Worm (Caenorhabditis elegans) whole organism, L1 larva: ENCODE measurements around the gene hal-3.

Source experiments
- C34B4.2 ChIP-seq: sonication (generic microtip); optimal IDR thresholded peaks from 2 replicates; lab custom pipeline; 2017; ENCODE audit warnings: mild to moderate bottlenecking, missing genetic modification characterization, missing compliant biosample characterization
- F16B12.6 ChIP-seq: fragments of 150-350 bp; optimal IDR thresholded peaks from 2 replicates; lab custom pipeline; 2014; ENCODE audit warnings: missing biosample characterization, missing genetic modification characterization
- aly-2 ChIP-seq: fragments of 150-350 bp; optimal IDR thresholded peaks from 2 replicates; lab custom pipeline; 2014; ENCODE audit warnings: missing biosample characterization, missing genetic modification characterization
- ama-1 ChIP-seq: fragments of 150-350 bp; optimal IDR thresholded peaks from 2 replicates; lab custom pipeline; 2014
- blmp-1 ChIP-seq: fragments of 150-350 bp; optimal IDR thresholded peaks from 2 replicates; lab custom pipeline; 2014; ENCODE audit warnings: missing biosample characterization, missing genetic modification characterization
- ceh-63 ChIP-seq: fragments of 200-800 bp; sonication (Bioruptor generic); optimal IDR thresholded peaks from 2 replicates; lab custom pipeline; 2018; ENCODE audit warnings: mild to moderate bottlenecking, missing genetic modification characterization, missing compliant biosample characterization
- ceh-82 ChIP-seq, 3 experiments: fragments of 150-350 bp in 1 of 3; sonication (generic microtip) in 2 of 3; optimal IDR thresholded peaks; 2 replicates each; lab custom pipeline; 2014 to 2017; ENCODE audit warnings: missing biosample characterization in 3 of 3, missing genetic modification characterization in 3 of 3
- ces-1 ChIP-seq: fragments of 150-350 bp; optimal IDR thresholded peaks from 2 replicates; lab custom pipeline; 2014; ENCODE audit warnings: missing biosample characterization, missing genetic modification reagents, missing genetic modification characterization
- dpl-1 ChIP-seq, 3 experiments: fragments of 150-350 bp in 2 of 3; sonication (generic microtip) in 1 of 3; optimal IDR thresholded peaks; 2 replicates each; lab custom pipeline; 2014 to 2017; ENCODE audit warnings: missing biosample characterization in 3 of 3, missing genetic modification characterization in 3 of 3, missing genetic modification reagents in 3 of 3
- efl-1 ChIP-seq, 4 experiments: fragments of 150-350 bp; optimal IDR thresholded peaks in 3 of 4; peaks in 1 of 4; 1 replicate in 1 of 4; 2 replicates in 3 of 4; lab custom pipeline; 2014; ENCODE audit warnings: missing biosample characterization in 2 of 4, missing genetic modification characterization in 2 of 4, missing genetic modification reagents in 2 of 4
- efl-3 ChIP-seq: fragments of 200-800 bp; sonication (Bioruptor generic); optimal IDR thresholded peaks from 2 replicates; lab custom pipeline; 2018; ENCODE audit warnings: mild to moderate bottlenecking, missing genetic modification characterization, missing compliant biosample characterization
- egl-27 ChIP-seq, 2 experiments: fragments of 150-350 bp in 1 of 2; sonication (generic microtip); optimal IDR thresholded peaks; 3 replicates each; lab custom pipeline; 2017 to 2018; ENCODE audit warnings: missing biosample characterization in 2 of 2, missing genetic modification characterization in 2 of 2, missing genetic modification reagents in 2 of 2
- elt-3 ChIP-seq, 6 experiments: fragments of 150-350 bp in 1 of 6; sonication (generic microtip); optimal IDR thresholded peaks; 2 replicates each; lab custom pipeline; 2017 to 2018; ENCODE audit warnings: missing biosample characterization in 6 of 6, missing genetic modification characterization in 6 of 6, inconsistent platforms in 1 of 6
- ets-5 ChIP-seq: fragments of 200-800 bp; sonication (Bioruptor generic); IDR thresholded peaks from 2 replicates; pipeline ENCODE4 v1.3.6; 2022; ENCODE audit warnings: missing genetic modification characterization, missing compliant biosample characterization
- fkh-4 ChIP-seq: sonication (generic microtip); optimal IDR thresholded peaks from 2 replicates; lab custom pipeline; 2016; ENCODE audit warnings: missing compliant biosample characterization, missing genetic modification characterization, borderline replicate concordance
- fkh-8 ChIP-seq: sonication (generic microtip); optimal IDR thresholded peaks from 2 replicates; lab custom pipeline; 2016; ENCODE audit warnings: mild to moderate bottlenecking, missing genetic modification characterization, missing compliant biosample characterization
- hpl-2 ChIP-seq: fragments of 150-350 bp; optimal IDR thresholded peaks from 2 replicates; lab custom pipeline; 2014; ENCODE audit warnings: missing biosample characterization, missing genetic modification reagents, missing genetic modification characterization
- isw-1 ChIP-seq: fragments of 200-800 bp; sonication (Bioruptor generic); IDR thresholded peaks from 2 replicates; pipeline ENCODE4 v1.3.6; 2022; ENCODE audit warnings: missing genetic modification characterization, missing compliant biosample characterization
- lin-14 ChIP-seq: fragments of 200-800 bp; sonication (Bioruptor generic); optimal IDR thresholded peaks from 2 replicates; lab custom pipeline; 2018; ENCODE audit warnings: mild to moderate bottlenecking, missing genetic modification characterization, moderate library complexity, missing compliant biosample characterization
- lin-35 ChIP-seq, 2 experiments: fragments of 150-350 bp; optimal IDR thresholded peaks; 2 replicates each; lab custom pipeline; 2014; ENCODE audit warnings: missing biosample characterization in 2 of 2, missing genetic modification characterization in 2 of 2, missing genetic modification reagents in 2 of 2
- lin-39 ChIP-seq: fragments of 150-350 bp; optimal IDR thresholded peaks from 2 replicates; lab custom pipeline; 2014; ENCODE audit warnings: missing biosample characterization, missing genetic modification reagents, missing genetic modification characterization
- lsy-2 ChIP-seq, 2 experiments: fragments of 150-350 bp; optimal IDR thresholded peaks; 2 replicates each; lab custom pipeline; 2014; ENCODE audit warnings: missing biosample characterization in 2 of 2, missing genetic modification characterization in 2 of 2
- mdl-1 ChIP-seq, 2 experiments: fragments of 150-350 bp; optimal IDR thresholded peaks; 2 replicates each; lab custom pipeline; 2014 to 2017; ENCODE audit warnings: missing biosample characterization in 2 of 2, missing genetic modification characterization in 2 of 2, inconsistent platforms in 1 of 2
- mep-1 ChIP-seq: fragments of 150-350 bp; optimal IDR thresholded peaks from 2 replicates; lab custom pipeline; 2014; ENCODE audit warnings: missing biosample characterization, missing genetic modification characterization
- nhr-20 ChIP-seq: sonication (generic microtip); optimal IDR thresholded peaks from 2 replicates; lab custom pipeline; 2016; ENCODE audit warnings: mild to moderate bottlenecking, missing genetic modification characterization, missing compliant biosample characterization
- nhr-47 ChIP-seq: sonication (generic microtip); optimal IDR thresholded peaks from 2 replicates; lab custom pipeline; 2016; ENCODE audit warnings: mild to moderate bottlenecking, missing genetic modification characterization, moderate library complexity, missing compliant biosample characterization
- nhr-71 ChIP-seq: sonication (generic microtip); optimal IDR thresholded peaks from 2 replicates; lab custom pipeline; 2016; ENCODE audit warnings: mild to moderate bottlenecking, missing genetic modification characterization, moderate library complexity, missing compliant biosample characterization
- nhr-77 ChIP-seq: fragments of 150-350 bp; optimal IDR thresholded peaks from 2 replicates; lab custom pipeline; 2014; ENCODE audit warnings: missing biosample characterization, missing genetic modification characterization
- nhr-84 ChIP-seq: sonication (generic microtip); optimal IDR thresholded peaks from 2 replicates; lab custom pipeline; 2017; ENCODE audit warnings: missing biosample characterization, missing genetic modification characterization
- nhr-85 ChIP-seq: sonication (generic microtip); peaks from one replicate; lab custom pipeline; 2016; ENCODE audit warnings: missing genetic modification characterization, inconsistent platforms, missing compliant biosample characterization
- pag-3 ChIP-seq: sonication (generic microtip); optimal IDR thresholded peaks from 2 replicates; lab custom pipeline; 2017; ENCODE audit warnings: missing genetic modification characterization, mild to moderate bottlenecking, missing compliant biosample characterization, antibody characterized with exemption, borderline replicate concordance; ENCODE audit not compliant: insufficient read depth
- pqm-1 ChIP-seq: sonication (generic microtip); optimal IDR thresholded peaks from 3 replicates; lab custom pipeline; 2017; ENCODE audit warnings: missing biosample characterization, missing genetic modification characterization
- rnt-1 ChIP-seq: sonication (generic microtip); optimal IDR thresholded peaks from 2 replicates; lab custom pipeline; 2016; ENCODE audit warnings: mild to moderate bottlenecking, missing genetic modification characterization, moderate library complexity, missing compliant biosample characterization
- snu-23 ChIP-seq: sonication (generic microtip); optimal IDR thresholded peaks from 2 replicates; lab custom pipeline; 2016; ENCODE audit warnings: missing genetic modification characterization, missing compliant biosample characterization
- sptf-1 ChIP-seq: fragments of 150-350 bp; optimal IDR thresholded peaks from 2 replicates; lab custom pipeline; 2014; ENCODE audit warnings: missing biosample characterization, missing genetic modification characterization
- unc-130 ChIP-seq: fragments of 150-350 bp; optimal IDR thresholded peaks from 2 replicates; lab custom pipeline; 2017; ENCODE audit warnings: missing biosample characterization, missing genetic modification characterization, inconsistent platforms
- unc-62 ChIP-seq: fragments of 150-350 bp; optimal IDR thresholded peaks from 2 replicates; lab custom pipeline; 2014; ENCODE audit warnings: missing biosample characterization, missing genetic modification reagents, missing genetic modification characterization
- zag-1 ChIP-seq: fragments of 150-350 bp; optimal IDR thresholded peaks from 2 replicates; lab custom pipeline; 2014; ENCODE audit warnings: missing biosample characterization, missing genetic modification characterization
- zip-4 ChIP-seq: fragments of 200-800 bp; sonication (Bioruptor generic); optimal IDR thresholded peaks from 2 replicates; lab custom pipeline; 2018; ENCODE audit warnings: mild to moderate bottlenecking, missing genetic modification characterization, moderate library complexity, missing compliant biosample characterization
- ztf-11 ChIP-seq, 2 experiments: sonication (generic microtip); optimal IDR thresholded peaks; 2 replicates each; lab custom pipeline; 2016 to 2017; ENCODE audit warnings: missing genetic modification characterization in 2 of 2, missing biosample characterization in 1 of 2, missing compliant biosample characterization in 1 of 2
- ztf-4 ChIP-seq: fragments of 150-350 bp; optimal IDR thresholded peaks from 2 replicates; lab custom pipeline; 2014; ENCODE audit warnings: missing biosample characterization, missing genetic modification characterization

Gene hal-3

DNA sequence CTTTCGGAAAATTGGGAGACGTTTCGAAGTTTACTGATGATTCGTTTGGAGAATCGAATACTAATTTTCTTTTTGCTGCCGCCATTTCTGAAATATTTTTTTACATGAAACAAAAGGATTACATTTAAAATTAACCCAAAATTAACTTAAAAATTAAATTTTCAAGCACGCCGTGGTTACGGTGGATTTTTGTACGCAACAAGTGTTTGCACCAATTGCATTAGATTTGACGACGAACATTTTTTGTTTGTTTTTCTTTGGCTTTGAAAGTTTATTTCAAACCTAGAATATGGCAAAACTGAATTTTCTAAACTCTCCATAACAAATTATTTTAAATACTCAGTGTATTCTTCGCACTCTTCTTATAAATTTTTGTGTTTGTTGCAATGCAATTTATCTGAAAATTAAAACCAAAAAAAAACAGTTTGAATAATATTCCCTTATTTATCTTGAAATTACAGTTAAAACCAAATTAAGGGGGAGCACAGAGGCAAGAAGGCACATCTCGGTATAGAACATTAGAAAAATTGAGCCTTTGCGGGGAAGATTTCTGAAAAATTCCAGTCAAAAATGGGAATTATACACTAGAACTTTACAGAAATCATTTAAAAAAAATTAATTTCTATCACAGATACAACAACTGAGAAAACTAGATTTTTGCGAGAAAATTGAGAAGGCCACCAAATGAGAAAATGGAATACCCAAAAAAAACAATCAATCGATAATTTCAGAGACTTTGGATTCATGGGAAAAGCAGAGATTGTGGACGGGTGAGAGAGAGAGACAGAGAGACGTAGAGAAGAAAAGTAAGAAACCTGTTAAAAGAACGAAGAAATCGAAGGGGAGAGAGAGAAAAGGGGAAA lies at the start of gene hal-3:
hal-3 (minus strand) TSS at position 87 of the 863 bp plus-strand sequence.
- TF ChIP-seq ztf-4 (tag; lab: Kevin White, UChicago) (peak; percentile 5), ztf-11 (tag; optimal IDR thresholded peaks at IDR 0.05; lab: Kevin White, UChicago) (no peak), nhr-47 (tag; lab: Kevin White, UChicago) (peak; percentile 1), unc-62 (GFP tag; lab: Kevin White, UChicago) (no peak), lin-35 (GFP tag; optimal IDR thresholded peaks at IDR 0.05; lab: Kevin White, UChicago) (no peak), rnt-1 (no peak), dpl-1 (GFP tag; optimal IDR thresholded peaks at IDR 0.05; lab: Kevin White, UChicago) (no peak), zag-1 (tag; lab: Kevin White, UChicago) (no peak), mep-1 (tag; lab: Kevin White, UChicago) (no peak), ceh-82 (tag; optimal IDR thresholded peaks at IDR 0.05; lab: Kevin White, UChicago) (no peak), ces-1 (GFP tag; lab: Kevin White, UChicago) (no peak), mdl-1 (tag; optimal IDR thresholded peaks at IDR 0.05; lab: Kevin White, UChicago) (no peak), snu-23 (GFP tag; lab: Kevin White, UChicago) (no peak), fkh-4 (tag; lab: Kevin White, UChicago) (no peak), lsy-2 (tag; optimal IDR thresholded peaks at IDR 0.05; lab: Kevin White, UChicago) (peak in 1 of 2 experiments; percentile 54), ama-1 (lab: Kevin White, UChicago) (peak; percentile 16), efl-1 (optimal IDR thresholded peaks at IDR 0.05; lab: Kevin White, UChicago) (no peak), efl-1 (GFP tag; optimal IDR thresholded peaks at IDR 0.05 in 1 of 2; lab: Kevin White, UChicago) (peak in 1 of 2 experiments; percentile 77), egl-27 (tag; optimal IDR thresholded peaks at IDR 0.05; lab: Kevin White, UChicago) (no peak), hpl-2 (GFP tag; lab: Kevin White, UChicago) (no peak)

DNA sequence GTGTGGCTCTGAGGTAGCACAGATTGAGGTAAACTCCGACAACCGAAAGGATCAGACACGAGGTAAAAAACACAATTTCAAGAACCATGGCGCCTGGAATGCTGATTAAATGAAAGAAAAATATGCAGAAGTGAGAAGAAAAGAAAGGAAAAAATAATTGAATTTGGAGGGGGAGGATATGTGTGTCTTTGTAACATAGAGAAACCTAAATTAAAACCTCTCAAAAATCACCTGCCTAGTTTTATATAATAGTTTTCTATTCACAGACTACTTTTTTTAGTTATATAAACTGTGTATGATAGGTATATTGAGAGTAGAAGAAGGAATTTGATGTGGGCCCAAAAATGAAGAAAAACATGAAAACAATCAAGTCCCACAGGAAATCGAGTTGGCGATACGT lies 48.7 kb upstream of the hal-3 start, which contains the start of gene ZK1320.5:
ZK1320.5 (minus strand) TSS at position 101 of the 400 bp plus-strand sequence.
- TF ChIP-seq blmp-1 (tag; lab: Kevin White, UChicago), result no peak
- TF ChIP-seq efl-3 (GFP tag; lab: Kevin White, UChicago), result no peak
- no peak for TF ChIP-seq egl-27 (tag; optimal IDR thresholded peaks at IDR 0.05; lab: Kevin White, UChicago)
- no peak for TF ChIP-seq aly-2 (tag; lab: Kevin White, UChicago)
- no peak for TF ChIP-seq C34B4.2 (tag; lab: Kevin White, UChicago)
- TF ChIP-seq nhr-71 (tag; lab: Kevin White, UChicago), result peak; percentile 22
- no peak for TF ChIP-seq unc-62 (GFP tag; lab: Kevin White, UChicago)
- TF ChIP-seq ets-5 (GFP tag; lab: Robert Waterston, UW), result no peak
- no peak for TF ChIP-seq lsy-2 (tag; optimal IDR thresholded peaks at IDR 0.05; lab: Kevin White, UChicago)
- no peak for TF ChIP-seq lin-39 (tag; lab: Kevin White, UChicago)
- no peak for TF ChIP-seq nhr-20
- no peak for TF ChIP-seq nhr-77 (tag; lab: Kevin White, UChicago)
- TF ChIP-seq fkh-8 (tag; lab: Kevin White, UChicago), result peak; percentile 38
- TF ChIP-seq lin-14 (GFP tag; lab: Kevin White, UChicago), result peak; percentile 15
- TF ChIP-seq isw-1, result no peak
- no peak for TF ChIP-seq pqm-1 (tag; lab: Kevin White, UChicago)
- no peak for TF ChIP-seq hpl-2 (GFP tag; lab: Kevin White, UChicago)
- no peak for TF ChIP-seq ceh-82 (tag; optimal IDR thresholded peaks at IDR 0.05; lab: Kevin White, UChicago)
- no peak for TF ChIP-seq sptf-1 (tag; lab: Kevin White, UChicago)
- TF ChIP-seq zip-4 (GFP tag; lab: Kevin White, UChicago), result no peak
- TF ChIP-seq nhr-84 (tag; lab: Kevin White, UChicago), result no peak
- TF ChIP-seq, all 84 proteins: peak for 3

DNA sequence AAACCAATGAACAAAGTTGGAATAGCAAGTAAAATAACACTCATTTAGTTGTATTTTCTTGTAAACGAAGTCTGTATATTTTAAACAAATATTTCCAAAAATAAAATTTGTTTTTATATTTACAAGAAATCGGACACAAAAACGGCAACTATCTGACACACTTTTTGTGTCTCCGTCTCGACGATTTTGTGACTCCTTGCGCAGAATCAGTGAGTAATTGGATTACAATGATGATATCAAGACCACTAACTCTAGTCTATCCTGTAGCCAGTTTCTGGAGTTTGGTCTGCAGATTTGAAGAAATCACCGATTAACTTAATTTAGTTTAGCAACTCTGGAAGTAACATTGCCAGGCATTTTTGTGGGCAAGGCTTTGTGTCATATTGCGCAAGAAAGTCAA lies 45.9 kb upstream of the hal-3 start, which contains the start of gene cyp-13A10:
cyp-13A10 (minus strand) TSS at position 88 of the 400 bp plus-strand sequence.
- TF ChIP-seq ztf-11 (tag; optimal IDR thresholded peaks at IDR 0.05; lab: Kevin White, UChicago) (no peak), F16B12.6 (tag; lab: Kevin White, UChicago) (no peak), ceh-63 (GFP tag; lab: Kevin White, UChicago) (no peak), pag-3 (no peak), ama-1 (lab: Kevin White, UChicago) (no peak), nhr-47 (tag; lab: Kevin White, UChicago) (no peak), nhr-71 (tag; lab: Kevin White, UChicago) (peak; percentile 18), nhr-20 (peak; percentile 47), lin-14 (GFP tag; lab: Kevin White, UChicago) (peak; percentile 10), blmp-1 (tag; lab: Kevin White, UChicago) (peak; percentile 26), nhr-85 (peak; percentile 66), elt-3 (tag; optimal IDR thresholded peaks at IDR 0.05; lab: Kevin White, UChicago) (peak in 1 of 6 experiments; percentile 38), unc-130 (tag; lab: Kevin White, UChicago) (no peak)
